Worm (Caenorhabditis elegans) whole organism, L4 larva: Measurements from ENCODE around the gene Y116A8B.4.

Source experiments
- F49E8.2 ChIP-seq: sonication (generic microtip); optimal IDR thresholded peaks from 2 replicates; lab custom pipeline; 2016; ENCODE audit warnings: missing compliant biosample characterization, mild to moderate bottlenecking, missing genetic modification characterization, borderline replicate concordance
- ama-1 ChIP-seq: fragments of 150-350 bp; optimal IDR thresholded peaks from 2 replicates; lab custom pipeline; 2014; ENCODE audit warnings: inconsistent platforms, mixed read lengths
- ceh-28 ChIP-seq: fragments of 150-350 bp; optimal IDR thresholded peaks from 2 replicates; lab custom pipeline; 2014; ENCODE audit warnings: missing biosample characterization, missing genetic modification reagents, missing genetic modification characterization
- ceh-82 ChIP-seq: sonication (generic microtip); optimal IDR thresholded peaks from 2 replicates; lab custom pipeline; 2017; ENCODE audit warnings: missing biosample characterization, missing genetic modification characterization
- dve-1 ChIP-seq: sonication (generic microtip); optimal IDR thresholded peaks from 2 replicates; lab custom pipeline; 2017; ENCODE audit warnings: antibody characterized with exemption, mild to moderate bottlenecking, missing genetic modification characterization, missing compliant biosample characterization; ENCODE audit not compliant: insufficient read depth
- hlh-11 ChIP-seq: fragments of 200-800 bp; sonication (Bioruptor generic); optimal IDR thresholded peaks from 2 replicates; lab custom pipeline; 2018; ENCODE audit warnings: mild to moderate bottlenecking, missing genetic modification characterization, missing compliant biosample characterization
- nhr-77 ChIP-seq: fragments of 150-350 bp; optimal IDR thresholded peaks from 2 replicates; lab custom pipeline; 2014; ENCODE audit warnings: missing biosample characterization, missing genetic modification characterization
- pqm-1 ChIP-seq: sonication (generic microtip); optimal IDR thresholded peaks from 2 replicates; lab custom pipeline; 2017; ENCODE audit warnings: missing biosample characterization, missing genetic modification characterization
- spr-3 ChIP-seq: fragments of 200-800 bp; sonication (Bioruptor generic); optimal IDR thresholded peaks from 2 replicates; lab custom pipeline; 2018; ENCODE audit warnings: mild to moderate bottlenecking, missing genetic modification characterization, missing compliant biosample characterization

DNA sequence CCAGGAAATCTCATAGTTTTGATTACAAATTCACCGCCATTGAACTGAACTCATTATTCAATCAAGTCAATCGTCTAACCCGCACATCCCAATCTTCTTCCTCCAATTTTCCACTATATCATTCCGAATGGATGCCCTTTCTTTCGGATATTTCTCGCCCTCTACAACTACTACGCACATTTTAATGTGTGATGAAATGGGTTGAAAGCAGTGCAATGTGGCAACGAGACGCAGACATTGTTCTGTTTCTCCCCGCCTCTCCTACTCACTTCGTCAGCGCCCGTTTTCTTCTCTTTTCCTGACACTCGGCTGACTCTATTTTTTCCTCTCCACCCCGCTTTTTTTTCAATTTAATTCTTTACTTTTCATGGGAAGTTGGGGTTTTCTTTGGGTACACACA is 45.1 kb downstream of the Y116A8B.4 start:
- TF ChIP-seq ceh-28 (tag; lab: Kevin White, UChicago) (no peak), pqm-1 (tag; lab: Kevin White, UChicago) (no peak), ceh-82 (tag; lab: Kevin White, UChicago) (no peak), dve-1 (peak; percentile 17), F49E8.2 (tag; lab: Kevin White, UChicago) (no peak), ama-1 (lab: Kevin White, UChicago) (peak; percentile 29), hlh-11 (tag; lab: Kevin White, UChicago) (peak; percentile 47), spr-3 (no peak), nhr-77 (tag; lab: Kevin White, UChicago) (no peak)
